Fruit fly (Drosophila melanogaster) S2 (cell line): ENCODE measurements around the gene CG14285.

ENCODE experiments used
- CG8478 ChIP-seq: fragments of >200 bp; optimal IDR thresholded peaks from 2 replicates; lab custom pipeline; 2018
- CTCF ChIP-seq, 2 experiments: fragments of >200 bp; optimal IDR thresholded peaks; 2 replicates each; lab custom pipeline; 2018

dm6 chr3R:19040685-19041084, 15.8 kb downstream of the CG14285 start:
- TF ChIP-seq CG8478 (lab: Kevin White, UChicago) (no peak), CTCF (optimal IDR thresholded peaks at IDR 0.05; lab: Kevin White, UChicago) (no peak)
